Fruit fly (Drosophila melanogaster): Measurements from ENCODE around the gene bdwf.

Gene bdwf

dm6 chr3R:17079859-17080255 lies 36.9 kb upstream of the bdwf start, which contains the start of the genes Keap1 and kuk (continued):
- TF ChIP-seq Ets65A (GFP tag) = peak; percentile 96
- no peak for TF ChIP-seq MESR4 (GFP tag; optimal IDR thresholded peaks at IDR 0.05)
- no peak for TF ChIP-seq jigr1 (GFP tag; IDR thresholded peaks at IDR 0.05)
- TF ChIP-seq ewg (GFP tag; optimal IDR thresholded peaks at IDR 0.05) = peak; percentile 58
- TF ChIP-seq CG7357 (GFP tag; IDR thresholded peaks at IDR 0.05) = no peak
- TF ChIP-seq bbx (GFP tag; IDR thresholded peaks at IDR 0.05; ENCODE audit: partially characterized antibody) = peak; percentile 77
- peak; percentile 88 for TF ChIP-seq Bgb (GFP tag; IDR thresholded peaks at IDR 0.05; ENCODE audit: partially characterized antibody)
- no peak for TF ChIP-seq CG2202 (tag; optimal IDR thresholded peaks at IDR 0.05)
- TF ChIP-seq Nf-YA (GFP tag; IDR thresholded peaks at IDR 0.05) = no peak
- TF ChIP-seq CG10209 (GFP tag; optimal IDR thresholded peaks at IDR 0.05) = peak; percentile 41
- TF ChIP-seq kni (GFP tag; optimal IDR thresholded peaks at IDR 0.05) = no peak
- TF ChIP-seq CG14965 (GFP tag; optimal IDR thresholded peaks at IDR 0.05; ENCODE audit: borderline replicate concordance) = no peak
- peak in 1 of 2 experiments; percentile 4 for TF ChIP-seq Trl (optimal IDR thresholded peaks at IDR 0.05)
- peak; percentile 71 for TF ChIP-seq Trl (GFP tag; optimal IDR thresholded peaks at IDR 0.05)
- TF ChIP-seq pfk (GFP tag; optimal IDR thresholded peaks at IDR 0.05) = peak; percentile 29
- TF ChIP-seq CG32767 (GFP tag; IDR thresholded peaks at IDR 0.05) = no peak
- peak; percentile 22 for TF ChIP-seq BtbVII (GFP tag; optimal IDR thresholded peaks at IDR 0.05)
- no peak for TF ChIP-seq dati (GFP tag; IDR thresholded peaks at IDR 0.05)
- no peak for TF ChIP-seq wor (GFP tag; IDR thresholded peaks at IDR 0.05)
- TF ChIP-seq CG13424 (tag; optimal IDR thresholded peaks at IDR 0.05) = peak; percentile 19
- TF ChIP-seq CG3995 (GFP tag; optimal IDR thresholded peaks at IDR 0.05) = peak; percentile 44
- TF ChIP-seq cato (GFP tag; optimal IDR thresholded peaks at IDR 0.05; ENCODE audit: borderline replicate concordance) = peak; percentile 21
- TF ChIP-seq CG15514 (GFP tag; optimal IDR thresholded peaks at IDR 0.05) = peak; percentile 74
- peak; percentile 67 for TF ChIP-seq CG3838 (GFP tag; optimal IDR thresholded peaks at IDR 0.05)
- TF ChIP-seq cas (GFP tag; IDR thresholded peaks at IDR 0.05) = peak; percentile 40; the same call in 1 of the 2 replicates
- no peak for TF ChIP-seq sc (optimal IDR thresholded peaks at IDR 0.05)
- no peak for TF ChIP-seq sc (GFP tag; optimal IDR thresholded peaks at IDR 0.05)
- peak; percentile 46 for TF ChIP-seq Fer2 (tag; optimal IDR thresholded peaks at IDR 0.05)
- no peak for TF ChIP-seq CG6175 (GFP tag; IDR thresholded peaks at IDR 0.05)
- TF ChIP-seq eyg (GFP tag; optimal IDR thresholded peaks at IDR 0.05) = peak; percentile 58
- peak; percentile 48 for TF ChIP-seq Antp (GFP tag; optimal IDR thresholded peaks at IDR 0.05)
- TF ChIP-seq knrl (GFP tag; IDR thresholded peaks at IDR 0.05; ENCODE audit: partially characterized antibody) = peak; percentile 93
- TF ChIP-seq CG13287 (GFP tag; IDR thresholded peaks at IDR 0.05; ENCODE audit: partially characterized antibody) = peak; percentile 91
- peak; percentile 50 for TF ChIP-seq az2 (GFP tag; optimal IDR thresholded peaks at IDR 0.05)
- TF ChIP-seq Vsx1 (GFP tag; optimal IDR thresholded peaks at IDR 0.05) = no peak
- peak; percentile 44 for TF ChIP-seq CG10366 (GFP tag; IDR thresholded peaks at IDR 0.05)
- peak; percentile 76 for TF ChIP-seq mam (GFP tag; optimal IDR thresholded peaks at IDR 0.05)
- peak; percentile 64 for TF ChIP-seq tio (GFP tag; optimal IDR thresholded peaks at IDR 0.05)
- TF ChIP-seq Aef1 (GFP tag; IDR thresholded peaks at IDR 0.05) = no peak
- peak; percentile 79 for TF ChIP-seq Doc3 (GFP tag; IDR thresholded peaks at IDR 0.05; ENCODE audit: partially characterized antibody)
- peak; percentile 64 for TF ChIP-seq HLH4C (GFP tag; IDR thresholded peaks at IDR 0.05; ENCODE audit: partially characterized antibody)
- TF ChIP-seq stc (GFP tag; IDR thresholded peaks at IDR 0.05) = no peak
- peak; percentile 41 for TF ChIP-seq gcm2 (GFP tag; optimal IDR thresholded peaks at IDR 0.05)
- peak; percentile 60 for TF ChIP-seq Bdp1 (GFP tag; optimal IDR thresholded peaks at IDR 0.05)
- peak; percentile 38; the same call in 1 of the 2 replicates for TF ChIP-seq CG17328 (GFP tag; IDR thresholded peaks at IDR 0.05)
- TF ChIP-seq pzg (GFP tag; optimal IDR thresholded peaks at IDR 0.05) = peak; percentile 82
- TF ChIP-seq pho (GFP tag; optimal IDR thresholded peaks at IDR 0.05) = peak; percentile 57
- TF ChIP-seq dmrt11E (tag; optimal IDR thresholded peaks at IDR 0.05) = no peak
- no peak for TF ChIP-seq ash1 (GFP tag; optimal IDR thresholded peaks at IDR 0.05)
- no peak for TF ChIP-seq CG4707 (GFP tag; optimal IDR thresholded peaks at IDR 0.05)
- TF ChIP-seq CG30020 (tag; optimal IDR thresholded peaks at IDR 0.05) = peak; percentile 9
